Fruit fly (Drosophila melanogaster): ENCODE measurements around the gene CG15286.

The CG15286 gene

DNA sequence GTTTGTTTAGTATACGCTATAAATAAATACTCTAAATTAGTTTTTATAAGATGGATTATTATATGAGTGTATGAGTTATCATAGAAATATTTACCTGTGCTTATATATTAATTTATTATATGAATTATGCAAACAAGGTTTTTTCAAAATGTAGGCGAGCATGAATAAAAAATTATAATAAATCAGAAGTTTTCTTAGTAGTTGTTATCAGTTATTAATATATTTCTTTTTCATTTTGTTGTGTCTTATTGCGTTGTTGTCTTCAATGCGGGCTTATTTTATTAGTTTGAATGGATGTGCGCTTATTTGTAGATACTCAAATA lies 17.8 kb downstream of the CG15286 start:
- TF ChIP-seq CG14655 (GFP tag; optimal IDR thresholded peaks at IDR 0.05) (peak; percentile 43), CG8159 (tag; optimal IDR thresholded peaks at IDR 0.05) (peak; percentile 4), gl (tag; optimal IDR thresholded peaks at IDR 0.05) (no peak)

DNA sequence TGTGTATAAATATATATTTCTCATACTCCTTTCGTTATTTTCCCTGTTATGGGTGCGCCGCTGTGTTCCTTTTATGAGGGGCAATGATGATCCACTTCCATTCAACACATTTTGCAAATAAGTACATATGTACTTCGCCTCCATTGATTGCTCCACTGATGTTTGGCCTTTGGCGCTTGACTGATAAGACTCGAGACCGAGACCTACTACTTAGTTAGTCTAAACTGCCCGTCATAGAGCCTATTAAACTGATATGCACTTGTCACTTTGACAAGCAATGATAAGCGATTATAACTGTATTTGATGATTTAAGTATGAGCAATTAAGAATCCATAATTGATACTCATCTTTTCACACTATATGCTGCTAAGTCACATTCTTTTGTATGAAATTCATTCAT lies 18.2 kb downstream of the CG15286 start:
- TF ChIP-seq CG32121 (GFP tag; IDR thresholded peaks at IDR 0.05) (no peak), CG12605 (GFP tag; IDR thresholded peaks at IDR 0.05) (no peak), rn (GFP tag; IDR thresholded peaks at IDR 0.05) (no peak), CG14655 (GFP tag; optimal IDR thresholded peaks at IDR 0.05) (no peak), gl (tag; optimal IDR thresholded peaks at IDR 0.05) (no peak), CG17806 (tag; optimal IDR thresholded peaks at IDR 0.05) (no peak), Snoo (tag; optimal IDR thresholded peaks at IDR 0.05) (no peak), fd96Ca (GFP tag; IDR thresholded peaks at IDR 0.05) (no peak), Pif1A (GFP tag; optimal IDR thresholded peaks at IDR 0.05) (no peak), CG4496 (GFP tag; IDR thresholded peaks at IDR 0.05) (no peak), EcR (GFP tag; optimal IDR thresholded peaks at IDR 0.05) (no peak), CG9948 (tag; optimal IDR thresholded peaks at IDR 0.05) (no peak), Pif1B (GFP tag; optimal IDR thresholded peaks at IDR 0.05) (no peak), CG8301 (tag; optimal IDR thresholded peaks at IDR 0.05) (no peak), CG15710 (tag; optimal IDR thresholded peaks at IDR 0.05) (no peak), CG34367 (tag; optimal IDR thresholded peaks at IDR 0.05) (no peak)

DNA sequence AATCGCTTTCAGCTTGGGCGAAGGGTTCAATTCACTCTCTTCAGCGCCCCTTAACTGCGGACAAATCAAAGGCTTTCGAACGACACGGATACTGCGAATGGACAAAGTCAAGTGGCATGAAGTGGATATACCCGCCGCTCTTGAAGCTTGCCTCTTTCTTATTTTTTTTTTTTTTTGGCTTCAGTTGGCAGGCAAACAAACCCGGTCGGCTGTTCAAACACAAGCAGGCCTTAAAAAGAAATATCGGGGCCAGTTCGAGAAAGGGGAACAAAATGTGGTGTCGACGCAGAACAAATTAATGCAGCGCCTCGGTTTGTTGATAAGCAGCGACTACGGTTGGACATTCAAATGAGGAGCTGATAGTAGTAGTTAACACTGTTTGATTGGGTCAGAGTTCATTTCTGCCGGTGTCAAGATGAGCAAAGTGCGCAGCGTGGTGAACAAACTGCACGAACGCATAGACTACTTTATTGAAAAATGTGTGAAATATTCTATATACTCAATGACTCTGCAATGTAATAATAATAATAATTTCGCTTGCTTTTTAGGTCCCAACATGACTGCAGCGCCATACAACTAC lies 18.8 kb downstream of the CG15286 start:
- TF ChIP-seq CG10348 (GFP tag; IDR thresholded peaks at IDR 0.05), result no peak
- TF ChIP-seq CG8159 (tag; optimal IDR thresholded peaks at IDR 0.05), result no peak
- no peak for TF ChIP-seq Snoo (tag; optimal IDR thresholded peaks at IDR 0.05)
- TF ChIP-seq CG14655 (GFP tag; optimal IDR thresholded peaks at IDR 0.05), result no peak
- no peak for TF ChIP-seq CG8301 (tag; optimal IDR thresholded peaks at IDR 0.05)
- no peak for TF ChIP-seq CG4496 (GFP tag; IDR thresholded peaks at IDR 0.05)
- TF ChIP-seq rn (GFP tag; IDR thresholded peaks at IDR 0.05), result no peak
- TF ChIP-seq fd96Ca (GFP tag; IDR thresholded peaks at IDR 0.05), result no peak
- no peak for TF ChIP-seq CG32121 (GFP tag; IDR thresholded peaks at IDR 0.05)
- no peak for TF ChIP-seq CG9948 (tag; optimal IDR thresholded peaks at IDR 0.05)
- TF ChIP-seq CG34367 (tag; optimal IDR thresholded peaks at IDR 0.05), result no peak
- TF ChIP-seq D1 (tag; optimal IDR thresholded peaks at IDR 0.05), result no peak
- no peak for TF ChIP-seq gl (tag; optimal IDR thresholded peaks at IDR 0.05)
- no peak for TF ChIP-seq CG17806 (tag; optimal IDR thresholded peaks at IDR 0.05)
- TF ChIP-seq CG13204 (GFP tag; optimal IDR thresholded peaks at IDR 0.05), result no peak
- no peak for TF ChIP-seq CG12605 (GFP tag; IDR thresholded peaks at IDR 0.05)
- no peak for TF ChIP-seq EcR (GFP tag; optimal IDR thresholded peaks at IDR 0.05)

DNA sequence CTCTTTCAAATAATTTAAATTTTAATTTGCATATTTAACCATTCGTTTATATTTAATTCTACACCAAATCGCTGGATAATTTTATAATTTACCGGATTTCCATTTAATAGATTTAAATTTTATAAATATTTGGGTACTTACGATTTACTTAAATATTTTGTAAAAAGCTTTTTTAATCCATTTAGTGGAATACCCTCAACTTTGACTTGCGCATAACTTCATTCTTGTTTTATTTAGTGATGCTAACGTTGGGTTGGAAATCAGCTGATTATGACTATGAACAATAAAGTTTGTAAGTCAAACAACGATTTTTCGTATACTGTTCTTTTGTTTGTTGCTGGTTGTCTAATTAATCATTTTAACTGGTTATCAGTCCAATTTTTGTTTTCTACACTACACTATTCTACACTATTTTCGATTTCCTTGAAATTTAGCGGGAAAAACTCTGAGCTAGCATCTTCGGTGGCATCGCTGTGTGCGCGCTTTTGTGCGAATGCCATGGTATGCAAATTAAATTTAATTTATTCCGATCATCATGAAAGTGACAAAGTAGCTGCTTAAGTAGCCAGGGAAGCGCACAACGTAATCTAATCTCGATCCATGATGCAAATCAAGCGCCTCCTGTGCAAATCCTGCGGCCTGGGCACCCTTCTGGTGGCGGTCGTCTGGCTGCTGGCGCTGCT lies 20.9 kb downstream of the CG15286 start, which contains the start of gene Pgant35A:
Gene Pgant35A (plus strand): TSS at position 473 of the 683 bp plus-strand sequence.
- 0 out of 2 replicates have a peak, but pooled peaks have one; percentile 5 for TF ChIP-seq Ets98B (GFP tag; IDR thresholded peaks at IDR 0.05)
- peak; percentile 45; the same call in 1 of the 2 replicates for TF ChIP-seq CG12605 (GFP tag; IDR thresholded peaks at IDR 0.05)
- TF ChIP-seq CG10348 (GFP tag; IDR thresholded peaks at IDR 0.05), result no peak
- no peak for TF ChIP-seq CG34367 (tag; optimal IDR thresholded peaks at IDR 0.05)
- TF ChIP-seq CG8159 (tag; optimal IDR thresholded peaks at IDR 0.05), result peak; percentile 12
- TF ChIP-seq Pif1A (GFP tag; optimal IDR thresholded peaks at IDR 0.05), result no peak
- TF ChIP-seq rn (GFP tag; IDR thresholded peaks at IDR 0.05), result no peak
- peak; percentile 3 for TF ChIP-seq CG15710 (tag; optimal IDR thresholded peaks at IDR 0.05)
- peak; percentile 45 for TF ChIP-seq D1 (tag; optimal IDR thresholded peaks at IDR 0.05)
- peak; percentile 3 for TF ChIP-seq CG9948 (tag; optimal IDR thresholded peaks at IDR 0.05)

DNA sequence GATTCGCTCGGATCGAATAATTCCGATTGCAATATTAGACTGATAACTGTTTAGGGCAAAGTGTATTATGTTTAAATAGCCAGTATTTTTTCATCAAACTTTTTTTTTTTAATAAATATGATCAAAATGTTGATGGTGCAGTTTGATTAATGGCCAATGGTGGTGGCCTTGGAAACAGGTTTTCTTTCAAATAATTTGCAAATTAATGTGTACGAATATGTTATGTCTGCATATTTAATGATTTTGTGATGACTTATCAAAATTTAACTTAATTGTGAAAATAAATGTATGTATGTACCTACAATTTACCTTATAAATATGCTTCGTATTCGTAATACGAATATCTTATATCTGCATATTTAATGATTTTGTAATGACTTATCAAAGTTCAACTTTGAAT lies 23.2 kb downstream of the CG15286 start:
- no peak for TF ChIP-seq CG13204 (GFP tag; optimal IDR thresholded peaks at IDR 0.05)
- TF ChIP-seq CG14655 (GFP tag; optimal IDR thresholded peaks at IDR 0.05), result no peak
- TF ChIP-seq gl (tag; optimal IDR thresholded peaks at IDR 0.05), result no peak
- TF ChIP-seq CG34367 (tag; optimal IDR thresholded peaks at IDR 0.05), result no peak
- no peak for TF ChIP-seq rn (GFP tag; IDR thresholded peaks at IDR 0.05)
- TF ChIP-seq D1 (tag; optimal IDR thresholded peaks at IDR 0.05), result no peak
- no peak for TF ChIP-seq CG8159 (tag; optimal IDR thresholded peaks at IDR 0.05)
- no peak for TF ChIP-seq CG8301 (tag; optimal IDR thresholded peaks at IDR 0.05)
- no peak for TF ChIP-seq fd96Ca (GFP tag; IDR thresholded peaks at IDR 0.05)

DNA sequence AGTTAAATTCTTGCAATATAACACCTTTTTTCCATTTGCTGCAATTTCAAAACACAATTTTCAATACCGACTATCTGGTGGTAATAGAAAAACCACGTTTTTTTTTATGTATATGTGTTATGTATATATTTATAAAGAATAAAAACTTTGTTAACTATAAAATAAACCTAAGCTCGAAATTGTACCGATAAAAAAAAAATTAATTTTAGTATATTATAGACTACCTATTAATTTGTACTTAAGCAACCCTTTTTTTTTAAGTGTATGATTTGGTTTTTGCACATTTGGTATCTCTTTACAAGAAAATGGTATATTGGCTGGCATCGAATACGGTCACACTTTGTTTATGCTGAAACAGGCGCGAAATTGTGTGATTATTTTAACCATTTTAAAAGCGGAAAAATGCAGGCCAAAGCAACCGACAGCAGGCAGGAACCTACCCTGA lies 23.7 kb downstream of the CG15286 start, which contains the start of gene spel1:
Gene spel1 (plus strand): TSS at position 334 of the 445 bp plus-strand sequence.
- peak; percentile 77 for TF ChIP-seq CG17806 (tag; optimal IDR thresholded peaks at IDR 0.05)
- peak; percentile 72 for TF ChIP-seq CG14655 (GFP tag; optimal IDR thresholded peaks at IDR 0.05)
- peak; percentile 73 for TF ChIP-seq CG9948 (tag; optimal IDR thresholded peaks at IDR 0.05)
- peak; percentile 70 for TF ChIP-seq CG8301 (tag; optimal IDR thresholded peaks at IDR 0.05)
- TF ChIP-seq Pif1B (GFP tag; optimal IDR thresholded peaks at IDR 0.05), result no peak
- TF ChIP-seq CG32121 (GFP tag; IDR thresholded peaks at IDR 0.05), result peak; percentile 75
- no peak for TF ChIP-seq EcR (GFP tag; optimal IDR thresholded peaks at IDR 0.05)
- peak; percentile 82 for TF ChIP-seq CG8159 (tag; optimal IDR thresholded peaks at IDR 0.05)
- TF ChIP-seq fd96Ca (GFP tag; IDR thresholded peaks at IDR 0.05), result 0 out of 3 replicates have a peak, but pooled peaks have one; percentile 12
- peak; percentile 79 for TF ChIP-seq CG12605 (GFP tag; IDR thresholded peaks at IDR 0.05)
- peak; percentile 68 for TF ChIP-seq Ets98B (GFP tag; IDR thresholded peaks at IDR 0.05)
- peak; percentile 57 for TF ChIP-seq Snoo (tag; optimal IDR thresholded peaks at IDR 0.05)
- no peak; the same call in 1 of the 2 replicates for TF ChIP-seq CG10348 (GFP tag; IDR thresholded peaks at IDR 0.05)
- TF ChIP-seq gl (tag; optimal IDR thresholded peaks at IDR 0.05), result no peak
- peak; percentile 36 for TF ChIP-seq CG34367 (tag; optimal IDR thresholded peaks at IDR 0.05)
- peak; percentile 73 for TF ChIP-seq D1 (tag; optimal IDR thresholded peaks at IDR 0.05)
- peak; percentile 52; the same call in 1 of the 2 replicates for TF ChIP-seq rn (GFP tag; IDR thresholded peaks at IDR 0.05)
- peak; percentile 72 for TF ChIP-seq CG15710 (tag; optimal IDR thresholded peaks at IDR 0.05)
- TF ChIP-seq CG4496 (GFP tag; IDR thresholded peaks at IDR 0.05), result peak; percentile 78; the same call in 2 of the 3 replicates
